Fruit fly (Drosophila melanogaster) whole organism, prepupa: Measurements from ENCODE around the gene CG45544.

Source experiments
- CG10631 ChIP-seq: fragments of 200-800 bp; sonication (Bioruptor generic); optimal IDR thresholded peaks from 2 replicates; lab custom pipeline; 2016; ENCODE audit warnings: missing biosample characterization, missing genetic modification characterization
- CG10669 ChIP-seq: fragments of 200-800 bp; sonication (Bioruptor generic); optimal IDR thresholded peaks from 3 replicates; lab custom pipeline; 2018; ENCODE audit warnings: missing biosample characterization, mild to moderate bottlenecking, missing genetic modification characterization, moderate library complexity
- CG11294 ChIP-seq: fragments of 200-800 bp; sonication (Bioruptor generic); IDR thresholded peaks from 2 replicates; pipeline ENCODE4 v1.3.6; 2022; ENCODE audit warnings: missing biosample characterization, missing genetic modification characterization
- CG11762 ChIP-seq: fragments of 200-800 bp; sonication (Bioruptor generic); optimal IDR thresholded peaks from 3 replicates; lab custom pipeline; 2016; ENCODE audit warnings: missing biosample characterization, missing genetic modification characterization; ENCODE audit not compliant: insufficient read depth
- CG11902 ChIP-seq: fragments of 200-800 bp; sonication (Bioruptor generic); optimal IDR thresholded peaks from 3 replicates; lab custom pipeline; 2016; ENCODE audit warnings: missing biosample characterization, missing genetic modification characterization
- CG15336 ChIP-seq: fragments of 200-800 bp; sonication (Bioruptor generic); IDR thresholded peaks from 2 replicates; pipeline ENCODE4 v1.3.6; 2022; ENCODE audit warnings: missing biosample characterization, missing genetic modification characterization
- CG1621 ChIP-seq: fragments of 200-800 bp; sonication (Bioruptor generic); optimal IDR thresholded peaks from 3 replicates; lab custom pipeline; 2018; ENCODE audit warnings: missing biosample characterization, mild to moderate bottlenecking, missing genetic modification characterization
- CG16779 ChIP-seq: fragments of 200-800 bp; sonication (Bioruptor generic); optimal IDR thresholded peaks from 3 replicates; lab custom pipeline; 2017; ENCODE audit warnings: missing biosample characterization, mild to moderate bottlenecking, missing genetic modification characterization
- CG3032 ChIP-seq: fragments of 200-800 bp; optimal IDR thresholded peaks from 2 replicates; lab custom pipeline; 2019; ENCODE audit warnings: missing biosample characterization, mild to moderate bottlenecking, missing genetic modification characterization, moderate library complexity
- CG32006 ChIP-seq: fragments of 200-800 bp; sonication (Bioruptor generic); optimal IDR thresholded peaks from 3 replicates; lab custom pipeline; 2017; ENCODE audit warnings: missing biosample characterization, mild to moderate bottlenecking, missing genetic modification characterization
- CG3919 ChIP-seq: fragments of 200-800 bp; sonication (Bioruptor generic); optimal IDR thresholded peaks from 3 replicates; lab custom pipeline; 2016; ENCODE audit warnings: missing biosample characterization, missing genetic modification characterization
- CG4318 ChIP-seq: fragments of 200-800 bp; sonication (Bioruptor generic); optimal IDR thresholded peaks from 3 replicates; lab custom pipeline; 2017; ENCODE audit warnings: missing biosample characterization, mild to moderate bottlenecking, missing genetic modification characterization
- CG6163 ChIP-seq: fragments of 200-800 bp; sonication (Bioruptor generic); IDR thresholded peaks from 3 replicates; pipeline ENCODE4 v1.3.6; 2022; ENCODE audit warnings: missing biosample characterization, missing genetic modification characterization
- CG6792 ChIP-seq: fragments of 200-800 bp; sonication (Bioruptor generic); optimal IDR thresholded peaks from 3 replicates; lab custom pipeline; 2016; ENCODE audit warnings: missing biosample characterization, missing genetic modification characterization
- CG6808 ChIP-seq: fragments of 200-800 bp; sonication (Bioruptor generic); optimal IDR thresholded peaks from 3 replicates; lab custom pipeline; 2017; ENCODE audit warnings: missing biosample characterization, missing genetic modification characterization, mild to moderate bottlenecking, moderate library complexity, missing genetic modification reagents
- CG6854 ChIP-seq: fragments of 200-800 bp; sonication (Bioruptor generic); optimal IDR thresholded peaks from 2 replicates; lab custom pipeline; 2017; ENCODE audit warnings: missing biosample characterization, mild to moderate bottlenecking, missing genetic modification characterization
- CG7368 ChIP-seq: fragments of 200-800 bp; sonication (Bioruptor generic); optimal IDR thresholded peaks from 3 replicates; lab custom pipeline; 2016; ENCODE audit warnings: missing biosample characterization, missing genetic modification characterization
- CG8119 ChIP-seq: fragments of 200-800 bp; sonication (Bioruptor generic); IDR thresholded peaks from 3 replicates; pipeline ENCODE4 v1.3.6; 2022; ENCODE audit warnings: missing biosample characterization, missing genetic modification characterization
- CG8319 ChIP-seq: fragments of 200-800 bp; sonication (Bioruptor generic); optimal IDR thresholded peaks from 3 replicates; lab custom pipeline; 2016; ENCODE audit warnings: missing biosample characterization, missing genetic modification characterization
- CG9139 ChIP-seq: fragments of 200-800 bp; sonication (Bioruptor generic); optimal IDR thresholded peaks from 3 replicates; lab custom pipeline; 2017; ENCODE audit warnings: missing biosample characterization, mild to moderate bottlenecking, missing genetic modification characterization
- Eip75B ChIP-seq: fragments of 200-800 bp; sonication (Bioruptor generic); optimal IDR thresholded peaks from 3 replicates; lab custom pipeline; 2016; ENCODE audit warnings: missing biosample characterization, missing genetic modification characterization
- Eip78C ChIP-seq: fragments of 200-800 bp; sonication (Bioruptor generic); peaks from one replicate; lab custom pipeline; 2016; ENCODE audit warnings: missing biosample characterization, missing genetic modification characterization
- Ets21C ChIP-seq: fragments of 200-800 bp; sonication (Bioruptor generic); optimal IDR thresholded peaks from 3 replicates; lab custom pipeline; 2016; ENCODE audit warnings: missing biosample characterization, missing genetic modification characterization
- Ets96B ChIP-seq: fragments of 200-800 bp; optimal IDR thresholded peaks from 2 replicates; lab custom pipeline; 2019; ENCODE audit warnings: missing biosample characterization, mild to moderate bottlenecking, missing genetic modification characterization, moderate library complexity
- Gug ChIP-seq: fragments of 200-800 bp; sonication (Bioruptor generic); IDR thresholded peaks from 2 replicates; pipeline ENCODE4 v1.3.6; 2022; ENCODE audit warnings: missing biosample characterization, missing genetic modification characterization
- Hr39 ChIP-seq: fragments of 200-800 bp; sonication (Bioruptor generic); optimal IDR thresholded peaks from 2 replicates; lab custom pipeline; 2016; ENCODE audit warnings: missing biosample characterization, missing genetic modification characterization
- Hr4 ChIP-seq: fragments of 200-800 bp; sonication (Bioruptor generic); optimal IDR thresholded peaks from 3 replicates; lab custom pipeline; 2016; ENCODE audit warnings: missing biosample characterization, missing genetic modification characterization
- Lpt ChIP-seq: fragments of 200-800 bp; sonication (Bioruptor generic); optimal IDR thresholded peaks from 3 replicates; lab custom pipeline; 2016; ENCODE audit warnings: missing biosample characterization, missing genetic modification characterization
- OdsH ChIP-seq: fragments of 200-800 bp; sonication (Bioruptor generic); optimal IDR thresholded peaks from 3 replicates; lab custom pipeline; 2016; ENCODE audit warnings: missing biosample characterization, missing genetic modification characterization
- Sox102F ChIP-seq: fragments of 200-800 bp; sonication (Bioruptor generic); optimal IDR thresholded peaks from 2 replicates; lab custom pipeline; 2016; ENCODE audit warnings: missing biosample characterization, mild to moderate bottlenecking, missing genetic modification characterization
- Sox14 ChIP-seq: fragments of 200-800 bp; sonication (Bioruptor generic); optimal IDR thresholded peaks from 3 replicates; lab custom pipeline; 2016; ENCODE audit warnings: missing biosample characterization, missing genetic modification characterization
- achi ChIP-seq: fragments of 200-800 bp; sonication (Bioruptor generic); optimal IDR thresholded peaks from 3 replicates; lab custom pipeline; 2016; ENCODE audit warnings: missing biosample characterization, missing genetic modification characterization
- acj6 ChIP-seq: fragments of 200-800 bp; sonication (Bioruptor generic); optimal IDR thresholded peaks from 3 replicates; lab custom pipeline; 2016; ENCODE audit warnings: missing biosample characterization, missing genetic modification characterization
- dac ChIP-seq: fragments of 200-800 bp; sonication (Bioruptor generic); optimal IDR thresholded peaks from 2 replicates; lab custom pipeline; 2017; ENCODE audit warnings: missing biosample characterization, mild to moderate bottlenecking, missing genetic modification characterization
- dsx ChIP-seq: fragments of 200-800 bp; optimal IDR thresholded peaks from 3 replicates; lab custom pipeline; 2019; ENCODE audit warnings: missing biosample characterization, mild to moderate bottlenecking, missing genetic modification characterization, moderate library complexity; ENCODE audit not compliant: poor library complexity, severe bottlenecking
- eg ChIP-seq: fragments of 200-800 bp; sonication (Bioruptor generic); IDR thresholded peaks from 3 replicates; pipeline ENCODE4 v1.3.6; 2022; ENCODE audit warnings: missing biosample characterization, missing genetic modification characterization
- fd59A ChIP-seq: fragments of 200-800 bp; sonication (Bioruptor generic); optimal IDR thresholded peaks from 2 replicates; lab custom pipeline; 2017; ENCODE audit warnings: missing biosample characterization, mild to moderate bottlenecking, missing genetic modification characterization, missing genetic modification reagents
- fd85E ChIP-seq: fragments of 200-800 bp; sonication (Bioruptor generic); optimal IDR thresholded peaks from 3 replicates; lab custom pipeline; 2016; ENCODE audit warnings: missing biosample characterization, missing genetic modification characterization
- fkh ChIP-seq: fragments of 200-800 bp; sonication (Bioruptor generic); optimal IDR thresholded peaks from 3 replicates; lab custom pipeline; 2017; ENCODE audit warnings: missing biosample characterization, mild to moderate bottlenecking, missing genetic modification characterization, moderate library complexity
- net ChIP-seq: fragments of 200-800 bp; sonication (Bioruptor generic); optimal IDR thresholded peaks from 3 replicates; lab custom pipeline; 2016; ENCODE audit warnings: missing biosample characterization, missing genetic modification characterization
- pdm3 ChIP-seq: fragments of 200-800 bp; sonication (Bioruptor generic); optimal IDR thresholded peaks from 3 replicates; lab custom pipeline; 2016; ENCODE audit warnings: missing biosample characterization, missing genetic modification characterization
- salr ChIP-seq, 2 experiments: fragments of 200-800 bp; sonication (Bioruptor generic); optimal IDR thresholded peaks; 3 replicates each; lab custom pipeline; 2016 to 2018; ENCODE audit warnings: missing biosample characterization in 2 of 2, missing genetic modification characterization in 2 of 2, mild to moderate bottlenecking in 1 of 2
- spab ChIP-seq: fragments of 200-800 bp; sonication (Bioruptor generic); optimal IDR thresholded peaks from 2 replicates; lab custom pipeline; 2017; ENCODE audit warnings: missing biosample characterization, mild to moderate bottlenecking, missing genetic modification characterization, missing genetic modification reagents
- ss ChIP-seq, 2 experiments: fragments of 200-800 bp; sonication (Bioruptor generic); optimal IDR thresholded peaks; 2 replicates in 1 of 2; 3 replicates in 1 of 2; lab custom pipeline; 2017 to 2018; ENCODE audit warnings: mild to moderate bottlenecking in 2 of 2, missing biosample characterization in 2 of 2, missing genetic modification characterization in 2 of 2, moderate library complexity in 1 of 2
- svp ChIP-seq: fragments of 200-800 bp; sonication (Bioruptor generic); peaks from one replicate; lab custom pipeline; 2016; ENCODE audit warnings: missing biosample characterization, missing genetic modification characterization

CG45544 gene

dm6 chr3R:29297815-29298214 is 41.5 kb downstream of the CG45544 start:
- no peak for TF ChIP-seq net

DNA sequence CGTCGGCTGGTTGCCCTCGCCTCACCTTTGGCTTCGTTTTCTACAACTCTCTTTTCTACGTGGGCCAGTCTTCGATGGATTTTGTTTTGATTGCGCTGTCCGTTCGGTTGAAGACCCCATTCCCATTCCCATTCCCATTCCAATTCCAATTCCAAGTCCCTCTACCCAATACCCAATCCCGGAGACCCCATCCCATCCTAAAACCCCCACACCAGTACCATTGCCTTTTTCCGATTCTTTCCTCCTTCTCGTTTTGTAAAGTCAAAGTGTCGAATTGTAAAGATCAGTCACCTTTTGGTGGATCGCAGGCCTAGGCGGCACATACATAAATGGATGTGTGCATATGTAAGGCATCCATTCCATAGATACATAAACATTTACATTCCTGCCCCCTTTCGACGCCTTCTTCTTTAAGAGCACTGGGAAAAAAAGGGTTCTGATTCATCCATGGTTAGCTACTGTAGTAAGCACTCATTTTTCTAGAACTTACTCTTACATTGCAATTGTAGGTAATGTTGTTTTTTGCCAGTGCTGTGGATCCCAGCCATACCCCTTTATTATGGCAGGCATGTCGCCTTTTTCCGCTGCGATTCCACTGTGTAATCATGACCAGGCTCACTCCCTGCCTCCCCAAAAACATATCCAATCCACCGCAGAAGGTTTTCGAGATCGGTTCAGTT is 43.6 kb downstream of the CG45544 start:
- TF ChIP-seq CG7368 (GFP tag; lab: Kevin White, UChicago) (peak; percentile 19), ss (GFP tag; optimal IDR thresholded peaks at IDR 0.05; lab: Kevin White, UChicago) (peak; percentile 40 to 75), CG11762 (peak; percentile 31), CG16779 (tag; lab: Kevin White, UChicago) (peak; percentile 39), CG6854 (no peak), CG3919 (GFP tag; lab: Kevin White, UChicago) (peak; percentile 70), CG11902 (GFP tag; lab: Kevin White, UChicago) (no peak), dac (GFP tag; lab: Kevin White, UChicago) (no peak), CG8119 (GFP tag; lab: Robert Waterston, UW) (peak; percentile 34; the same call in 1 of the 3 replicates), fkh (peak; percentile 16), CG11294 (GFP tag; lab: Robert Waterston, UW) (no peak), CG10631 (peak; percentile 74), Lpt (GFP tag; lab: Kevin White, UChicago) (peak; percentile 75), svp (GFP tag; lab: Kevin White, UChicago) (peak; percentile 42), pdm3 (GFP tag; lab: Kevin White, UChicago) (peak; percentile 50), eg (GFP tag; lab: Robert Waterston, UW) (peak; percentile 38; the same call in 1 of the 3 replicates), CG10669 (GFP tag; lab: Kevin White, UChicago) (peak; percentile 80), Ets96B (tag; lab: Kevin White, UChicago) (peak; percentile 76), CG6163 (peak; percentile 78), Gug (GFP tag; lab: Robert Waterston, UW) (peak; percentile 50), net (peak; percentile 6), CG15336 (GFP tag; lab: Robert Waterston, UW) (peak; percentile 46; the same call in 1 of the 2 replicates), CG6792 (GFP tag; lab: Kevin White, UChicago) (peak; percentile 20), dsx (peak; percentile 44), acj6 (GFP tag; lab: Kevin White, UChicago) (peak; percentile 49), achi (GFP tag; lab: Kevin White, UChicago) (peak; percentile 59), Hr39 (GFP tag; lab: Kevin White, UChicago) (no peak), Ets21C (GFP tag; lab: Kevin White, UChicago) (no peak), Eip75B (GFP tag; lab: Kevin White, UChicago) (peak; percentile 62), CG4318 (GFP tag; lab: Kevin White, UChicago) (no peak), CG9139 (GFP tag; lab: Kevin White, UChicago) (peak; percentile 48), CG8319 (peak; percentile 16), fd85E (GFP tag; lab: Kevin White, UChicago) (no peak), CG32006 (GFP tag; lab: Kevin White, UChicago) (peak; percentile 63), Hr4 (GFP tag; lab: Kevin White, UChicago) (peak; percentile 46), Sox14 (GFP tag; lab: Kevin White, UChicago) (peak; percentile 61), Sox102F (GFP tag; lab: Kevin White, UChicago) (no peak), Eip78C (GFP tag; lab: Kevin White, UChicago) (peak; percentile 85), spab (GFP tag; lab: Kevin White, UChicago) (peak; percentile 71), fd59A (GFP tag; lab: Kevin White, UChicago) (peak; percentile 61), CG3032 (tag; lab: Kevin White, UChicago) (peak; percentile 72), salr (GFP tag; optimal IDR thresholded peaks at IDR 0.05; lab: Kevin White, UChicago) (peak; percentile 29 to 33), CG6808 (peak; percentile 78), CG1621 (tag; lab: Kevin White, UChicago) (peak; percentile 18), OdsH (GFP tag; lab: Kevin White, UChicago) (peak; percentile 60)
